Worm (Caenorhabditis elegans) whole organism, late embryonic: ENCODE results near the gene F53F8.7.

Source experiments
- Y22D7AL.16 ChIP-seq: sonication (generic microtip); optimal IDR thresholded peaks from 2 replicates; lab custom pipeline; 2016; ENCODE audit warnings: missing genetic modification characterization, missing compliant biosample characterization
- pqm-1 ChIP-seq: sonication (generic microtip); optimal IDR thresholded peaks from 2 replicates; lab custom pipeline; 2016; ENCODE audit warnings: missing genetic modification characterization, missing compliant biosample characterization
- unc-55 ChIP-seq: sonication (generic microtip); optimal IDR thresholded peaks from 2 replicates; lab custom pipeline; 2017; ENCODE audit warnings: missing biosample characterization, missing genetic modification reagents, missing genetic modification characterization

DNA sequence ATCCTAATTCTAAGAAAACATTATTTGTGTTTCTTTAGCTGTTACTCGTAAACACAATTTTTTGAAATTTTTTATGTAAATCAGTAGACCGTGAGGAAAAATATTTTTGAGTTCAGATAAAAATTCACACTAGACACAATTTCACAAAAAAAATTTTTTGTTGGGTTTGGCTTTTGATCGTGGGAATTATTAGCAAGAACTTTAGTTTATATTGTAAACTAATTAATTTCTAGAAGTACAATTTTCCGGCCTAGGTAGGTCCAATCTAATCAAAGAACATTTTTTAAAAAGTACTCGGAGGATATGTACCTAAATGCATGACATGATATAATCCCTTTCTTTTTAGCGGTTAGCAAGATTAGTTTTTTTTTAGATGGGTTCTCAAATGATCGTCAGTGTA, 18.0 kb downstream of the F53F8.7 start:
- TF ChIP-seq pqm-1 (tag; lab: Kevin White, UChicago) (no peak), Y22D7AL.16 (tag; lab: Kevin White, UChicago) (no peak), unc-55 (GFP tag; lab: Kevin White, UChicago) (no peak)
